Worm (Caenorhabditis elegans): ENCODE measurements around the gene clec-175.

DNA sequence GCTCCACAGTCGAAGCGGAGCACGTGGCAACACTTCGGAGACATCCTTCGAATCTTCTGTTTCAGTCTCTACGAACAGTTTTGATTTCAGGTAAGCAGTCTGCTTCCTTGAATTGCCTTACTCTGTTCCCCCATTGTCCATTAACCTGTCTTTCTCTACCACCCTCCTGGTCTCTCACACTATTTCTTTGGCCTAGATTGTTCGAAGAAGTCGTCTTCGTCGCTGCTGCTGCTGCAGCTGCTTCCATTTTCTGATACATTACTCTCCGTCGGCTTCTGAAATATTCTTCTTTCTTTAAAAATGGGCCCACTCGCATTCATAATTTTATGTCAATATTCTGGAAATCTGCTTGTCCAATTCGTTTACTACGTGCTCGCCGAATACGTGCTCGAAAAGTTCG is 29.4 kb downstream of the clec-175 start, which contains the start of gene R08C7.1:
- TF ChIP-seq ceh-13 (GFP tag; optimal IDR thresholded peaks at IDR 0.05) (no peak), pes-1 (GFP tag; IDR thresholded peaks at IDR 0.05) (no peak), B0310.2 (tag; optimal IDR thresholded peaks at IDR 0.05) (no peak), sea-1 (GFP tag; conservative IDR thresholded peaks at IDR 0.05) (no peak), ceh-36 (tag; optimal IDR thresholded peaks at IDR 0.05) (no peak), tbx-11 (GFP tag; IDR thresholded peaks at IDR 0.05) (no peak), scrt-1 (GFP tag; IDR thresholded peaks at IDR 0.05) (no peak), hnd-1 (tag; optimal IDR thresholded peaks at IDR 0.05) (no peak), ama-1 (optimal IDR thresholded peaks at IDR 0.05) (no peak)

Measured in whole organism, early embryonic.